Fruit fly (Drosophila melanogaster): Measurements from ENCODE around the gene Sec15.

DNA sequence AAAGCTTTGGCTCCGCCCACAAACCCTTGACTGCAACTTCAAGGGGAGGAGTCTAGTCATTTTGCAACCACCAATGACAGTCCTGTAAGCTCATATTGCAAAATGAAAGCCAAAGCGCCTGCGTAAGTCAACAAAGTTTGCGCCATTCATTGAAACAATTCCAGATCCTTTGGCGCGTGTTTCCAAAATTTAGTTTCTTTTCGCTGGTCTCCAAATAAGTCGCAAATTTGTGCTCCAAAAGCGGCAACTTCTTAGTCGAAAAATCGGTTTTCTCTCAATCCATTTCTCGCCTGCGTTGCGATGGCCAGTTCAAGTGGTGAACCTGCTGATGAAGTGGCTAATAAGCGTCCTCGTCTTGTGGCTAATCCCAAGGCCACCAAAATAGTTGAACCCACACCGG, 34.1 kb downstream of the Sec15 start, which contains the start of gene dmrt93B:
- TF ChIP-seq EcR (GFP tag; optimal IDR thresholded peaks at IDR 0.05) (no peak), D1 (tag; optimal IDR thresholded peaks at IDR 0.05) (no peak), CG10348 (GFP tag; IDR thresholded peaks at IDR 0.05) (no peak), Pif1B (GFP tag; optimal IDR thresholded peaks at IDR 0.05) (no peak), CG15710 (tag; optimal IDR thresholded peaks at IDR 0.05) (no peak), CG34367 (tag; optimal IDR thresholded peaks at IDR 0.05) (no peak), rn (GFP tag; IDR thresholded peaks at IDR 0.05) (no peak), CG12605 (GFP tag; IDR thresholded peaks at IDR 0.05) (no peak), CG8301 (tag; optimal IDR thresholded peaks at IDR 0.05) (no peak), CG14655 (GFP tag; optimal IDR thresholded peaks at IDR 0.05) (no peak), Pif1A (GFP tag; optimal IDR thresholded peaks at IDR 0.05) (no peak), CG4496 (GFP tag; IDR thresholded peaks at IDR 0.05) (no peak), CG9948 (tag; optimal IDR thresholded peaks at IDR 0.05) (no peak)

All from whole organism, pupa.